Fruit fly (Drosophila melanogaster) whole organism, prepupa: ENCODE results near the gene gt.

Source experiments
- CG11294 ChIP-seq: fragments of 200-800 bp; sonication (Bioruptor generic); IDR thresholded peaks from 2 replicates; pipeline ENCODE4 v1.3.6; 2022; ENCODE audit warnings: missing biosample characterization, missing genetic modification characterization
- CG11902 ChIP-seq: fragments of 200-800 bp; sonication (Bioruptor generic); optimal IDR thresholded peaks from 3 replicates; lab custom pipeline; 2016; ENCODE audit warnings: missing biosample characterization, missing genetic modification characterization
- CG31627 ChIP-seq: fragments of 200-800 bp; sonication (Bioruptor generic); optimal IDR thresholded peaks from 3 replicates; lab custom pipeline; 2016; ENCODE audit warnings: missing biosample characterization, missing genetic modification characterization
- CG32006 ChIP-seq: fragments of 200-800 bp; sonication (Bioruptor generic); optimal IDR thresholded peaks from 3 replicates; lab custom pipeline; 2017; ENCODE audit warnings: missing biosample characterization, mild to moderate bottlenecking, missing genetic modification characterization
- CG6792 ChIP-seq: fragments of 200-800 bp; sonication (Bioruptor generic); optimal IDR thresholded peaks from 3 replicates; lab custom pipeline; 2016; ENCODE audit warnings: missing biosample characterization, missing genetic modification characterization
- CG6854 ChIP-seq: fragments of 200-800 bp; sonication (Bioruptor generic); optimal IDR thresholded peaks from 2 replicates; lab custom pipeline; 2017; ENCODE audit warnings: missing biosample characterization, mild to moderate bottlenecking, missing genetic modification characterization
- CG8319 ChIP-seq: fragments of 200-800 bp; sonication (Bioruptor generic); optimal IDR thresholded peaks from 3 replicates; lab custom pipeline; 2016; ENCODE audit warnings: missing biosample characterization, missing genetic modification characterization
- Gug ChIP-seq: fragments of 200-800 bp; sonication (Bioruptor generic); IDR thresholded peaks from 2 replicates; pipeline ENCODE4 v1.3.6; 2022; ENCODE audit warnings: missing biosample characterization, missing genetic modification characterization
- OdsH ChIP-seq: fragments of 200-800 bp; sonication (Bioruptor generic); optimal IDR thresholded peaks from 3 replicates; lab custom pipeline; 2016; ENCODE audit warnings: missing biosample characterization, missing genetic modification characterization
- cyc ChIP-seq: fragments of 200-800 bp; sonication (Bioruptor generic); optimal IDR thresholded peaks from 3 replicates; lab custom pipeline; 2016; ENCODE audit warnings: missing biosample characterization, missing genetic modification characterization
- eg ChIP-seq: fragments of 200-800 bp; sonication (Bioruptor generic); IDR thresholded peaks from 3 replicates; pipeline ENCODE4 v1.3.6; 2022; ENCODE audit warnings: missing biosample characterization, missing genetic modification characterization

DNA sequence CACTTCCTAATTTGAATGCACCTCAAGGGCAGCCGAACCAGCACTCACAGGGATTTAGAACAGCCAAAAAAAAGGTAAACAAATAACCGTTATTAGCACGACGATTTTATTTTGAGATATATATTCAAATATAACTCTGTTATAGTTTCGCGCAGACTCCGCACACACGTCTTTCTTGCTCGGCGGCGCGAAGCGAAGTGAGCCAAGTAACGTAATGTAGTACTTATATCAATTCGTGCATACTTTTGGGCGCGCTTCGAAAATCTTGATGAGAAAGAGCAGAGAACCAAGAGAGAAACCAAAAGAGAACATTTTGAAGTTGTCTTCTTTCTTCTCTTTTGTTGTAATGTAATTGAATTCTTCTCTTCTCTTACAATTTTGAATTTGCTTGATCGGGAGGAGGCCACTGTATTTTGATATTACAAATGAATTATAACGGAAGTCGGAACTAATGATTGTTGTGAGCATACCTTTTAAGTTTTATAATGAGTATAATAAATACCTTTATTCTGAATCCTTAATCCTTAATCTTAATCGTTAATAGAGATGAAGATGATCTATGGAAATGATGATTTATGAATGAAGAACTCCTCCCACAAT lies 41.2 kb upstream of the gt start, which contains the start of gene boi:
- TF ChIP-seq CG8319 (GFP tag; lab: Kevin White, UChicago) (no peak), CG31627 (no peak), CG11902 (GFP tag; lab: Kevin White, UChicago) (no peak), cyc (GFP tag; lab: Kevin White, UChicago) (no peak), eg (GFP tag; lab: Robert Waterston, UW) (no peak; the same call in 2 of the 3 replicates), Gug (GFP tag; lab: Robert Waterston, UW) (no peak), CG6854 (GFP tag; lab: Kevin White, UChicago) (peak; percentile 37), CG6792 (GFP tag; lab: Kevin White, UChicago) (no peak), OdsH (GFP tag; lab: Kevin White, UChicago) (no peak), CG32006 (GFP tag; lab: Kevin White, UChicago) (no peak), CG11294 (GFP tag; lab: Robert Waterston, UW) (no peak)
